Worm (Caenorhabditis elegans) whole organism, young adult: ENCODE data around the gene T02D1.8.
A peak's percentile ranks its signal among the peaks of the same experiment; 100 is the strongest.

ENCODE experiments used
- B0035.1 ChIP-seq: sonication (generic microtip); optimal IDR thresholded peaks from 2 replicates; lab custom pipeline; 2016; ENCODE audit warnings: missing genetic modification characterization, mild to moderate bottlenecking, missing compliant biosample characterization, missing genotype, missing genetic modification reagents
- B0261.1 ChIP-seq: sonication (generic microtip); optimal IDR thresholded peaks from 2 replicates; lab custom pipeline; 2016; ENCODE audit warnings: mild to moderate bottlenecking, missing genetic modification characterization, moderate library complexity, missing compliant biosample characterization
- F10E7.11 ChIP-seq: sonication (generic microtip); optimal IDR thresholded peaks from 2 replicates; lab custom pipeline; 2017; ENCODE audit warnings: mild to moderate bottlenecking, missing genetic modification characterization, moderate library complexity, missing compliant biosample characterization
- Y56A3A.18 ChIP-seq: fragments of 200-800 bp; sonication (Bioruptor generic); IDR thresholded peaks from 2 replicates; pipeline ENCODE4 v1.3.6; 2022; ENCODE audit warnings: missing genetic modification reagents, missing genetic modification characterization, missing compliant biosample characterization
- ama-1 ChIP-seq, 3 experiments: fragments of 150-350 bp in 1 of 3; sonication (generic microtip) in 2 of 3; optimal IDR thresholded peaks; 2 replicates each; lab custom pipeline; 2014 to 2018; ENCODE audit warnings: missing biosample characterization in 2 of 3, missing genetic modification characterization in 2 of 3, missing genetic modification reagents in 2 of 3
- bed-2 ChIP-seq: fragments of 200-800 bp; sonication (Bioruptor generic); IDR thresholded peaks from 2 replicates; pipeline ENCODE4 v1.3.6; 2022; ENCODE audit warnings: missing genetic modification reagents, missing genetic modification characterization, missing compliant biosample characterization
- ceh-79 ChIP-seq: sonication (generic microtip); optimal IDR thresholded peaks from 2 replicates; lab custom pipeline; 2017; ENCODE audit warnings: mild to moderate bottlenecking, missing genetic modification characterization, missing compliant biosample characterization
- egl-44 ChIP-seq: fragments of 200-800 bp; sonication (Bioruptor generic); IDR thresholded peaks from 2 replicates; pipeline ENCODE4 v1.3.6; 2022; ENCODE audit warnings: missing genetic modification reagents, missing genetic modification characterization, missing compliant biosample characterization
- ets-4 ChIP-seq: fragments of 200-800 bp; sonication (Bioruptor generic); optimal IDR thresholded peaks from 2 replicates; lab custom pipeline; 2018; ENCODE audit warnings: mild to moderate bottlenecking, missing genetic modification characterization, missing compliant biosample characterization
- fkh-3 ChIP-seq: sonication (generic microtip); optimal IDR thresholded peaks from 2 replicates; lab custom pipeline; 2016; ENCODE audit warnings: mild to moderate bottlenecking, missing genetic modification characterization, missing compliant biosample characterization
- him-1 ChIP-seq: sonication (generic microtip); optimal IDR thresholded peaks from 2 replicates; lab custom pipeline; 2016; ENCODE audit warnings: missing genotype, missing genetic modification reagents, missing genetic modification characterization, missing compliant biosample characterization
- hmg-1.2 ChIP-seq: fragments of 200-800 bp; sonication (Bioruptor generic); IDR thresholded peaks from 2 replicates; pipeline ENCODE4 v1.3.6; 2022; ENCODE audit warnings: missing genetic modification reagents, missing genetic modification characterization, missing compliant biosample characterization
- let-526 ChIP-seq: fragments of 200-800 bp; sonication (Bioruptor generic); IDR thresholded peaks from 2 replicates; pipeline ENCODE4 v1.3.6; 2022; ENCODE audit warnings: missing genetic modification reagents, missing genetic modification characterization, missing compliant biosample characterization
- lin-40 ChIP-seq: sonication (generic microtip); optimal IDR thresholded peaks from 2 replicates; lab custom pipeline; 2016; ENCODE audit warnings: missing genetic modification characterization, mild to moderate bottlenecking, missing compliant biosample characterization, missing genotype, missing genetic modification reagents
- lsl-1 ChIP-seq: fragments of 200-800 bp; sonication (Bioruptor generic); optimal IDR thresholded peaks from 2 replicates; lab custom pipeline; 2018; ENCODE audit warnings: mild to moderate bottlenecking, missing genetic modification characterization, moderate library complexity, missing compliant biosample characterization
- madf-10 ChIP-seq: sonication (generic microtip); optimal IDR thresholded peaks from 2 replicates; lab custom pipeline; 2016; ENCODE audit warnings: mild to moderate bottlenecking, missing genetic modification characterization, missing compliant biosample characterization
- madf-8 ChIP-seq: fragments of 200-800 bp; sonication (Bioruptor generic); conservative IDR thresholded peaks from 2 replicates; pipeline ENCODE4 v1.3.6; 2022; ENCODE audit warnings: missing genetic modification reagents, missing genetic modification characterization, missing compliant biosample characterization
- mel-28 ChIP-seq: sonication (generic microtip); optimal IDR thresholded peaks from 2 replicates; lab custom pipeline; 2016; ENCODE audit warnings: borderline replicate concordance, mild to moderate bottlenecking, missing genetic modification characterization, missing compliant biosample characterization
- nfyb-1 ChIP-seq: fragments of 200-800 bp; sonication (Bioruptor generic); IDR thresholded peaks from 2 replicates; pipeline ENCODE4 v1.3.6; 2022; ENCODE audit warnings: missing genetic modification reagents, missing genetic modification characterization, missing compliant biosample characterization
- nhr-120 ChIP-seq: fragments of 200-800 bp; sonication (Bioruptor generic); IDR thresholded peaks from 2 replicates; pipeline ENCODE4 v1.3.6; 2022; ENCODE audit warnings: missing genetic modification characterization, missing compliant biosample characterization
- nhr-80 ChIP-seq: sonication (generic microtip); optimal IDR thresholded peaks from 2 replicates; lab custom pipeline; 2016; ENCODE audit warnings: missing genetic modification characterization, missing compliant biosample characterization
- sdz-38 ChIP-seq: sonication (generic microtip); optimal IDR thresholded peaks from 2 replicates; lab custom pipeline; 2016; ENCODE audit warnings: missing genotype, missing genetic modification characterization, missing compliant biosample characterization
- snpc-1.1 ChIP-seq: sonication (generic microtip); optimal IDR thresholded peaks from 2 replicates; lab custom pipeline; 2017; ENCODE audit warnings: missing genetic modification characterization, mild to moderate bottlenecking, missing compliant biosample characterization, antibody characterized with exemption, moderate library complexity, missing genotype, missing genetic modification reagents; ENCODE audit not compliant: insufficient read depth
- snpc-3.4 ChIP-seq: sonication (generic microtip); optimal IDR thresholded peaks from 2 replicates; lab custom pipeline; 2017; ENCODE audit warnings: missing genetic modification characterization, mild to moderate bottlenecking, missing compliant biosample characterization, antibody characterized with exemption, moderate library complexity, missing genotype, missing genetic modification reagents
- unc-62 ChIP-seq: fragments of 150-350 bp; optimal IDR thresholded peaks from 2 replicates; lab custom pipeline; 2014; ENCODE audit warnings: missing biosample characterization, missing genetic modification reagents, missing genetic modification characterization
- zfh-2 ChIP-seq: fragments of 200-800 bp; sonication (Bioruptor generic); conservative IDR thresholded peaks from 2 replicates; pipeline ENCODE4 v1.3.6; 2022; ENCODE audit warnings: missing genetic modification reagents, missing genetic modification characterization, missing compliant biosample characterization
- ztf-26 ChIP-seq: sonication (generic microtip); optimal IDR thresholded peaks from 2 replicates; lab custom pipeline; 2017; ENCODE audit warnings: missing genetic modification characterization, missing compliant biosample characterization
- ztf-28 ChIP-seq: fragments of 200-800 bp; sonication (Bioruptor generic); IDR thresholded peaks from 2 replicates; pipeline ENCODE4 v1.3.6; 2022; ENCODE audit warnings: missing genetic modification reagents, missing genetic modification characterization, missing compliant biosample characterization

T02D1.8 gene

ce11 chrIV:17342179-17342578 lies 45.1 kb downstream of the T02D1.8 start, which contains the start of gene C49C3.9:
Gene C49C3.9, minus strand, starts transcription at chrIV:17342314.
- TF ChIP-seq ztf-26 (tag; lab: Kevin White, UChicago) = no peak
- TF ChIP-seq ceh-79 (tag; lab: Kevin White, UChicago) = no peak
- TF ChIP-seq nhr-120 (GFP tag; lab: Robert Waterston, UW) = no peak
- no peak for TF ChIP-seq B0035.1 (tag; lab: Kevin White, UChicago)
- no peak for TF ChIP-seq ztf-28 (GFP tag; lab: Robert Waterston, UW)
- peak; percentile 20 for TF ChIP-seq ets-4 (GFP tag; lab: Kevin White, UChicago)
- peak; percentile 80 for TF ChIP-seq nhr-80 (tag; lab: Kevin White, UChicago)
- no peak for TF ChIP-seq ama-1 (optimal IDR thresholded peaks at IDR 0.05; lab: Kevin White, UChicago)
- no peak for TF ChIP-seq ama-1 (GFP tag; optimal IDR thresholded peaks at IDR 0.05; lab: Kevin White, UChicago)
- no peak for TF ChIP-seq lin-40
- TF ChIP-seq, all 124 proteins: peak for 2

- no peak for TF ChIP-seq snpc-3.4
- TF ChIP-seq B0261.1 (tag; lab: Kevin White, UChicago) = no peak
- no peak for TF ChIP-seq hmg-1.2
- no peak for TF ChIP-seq fkh-3 (tag; lab: Kevin White, UChicago)
- TF ChIP-seq sdz-38 (tag; lab: Kevin White, UChicago) = no peak
- TF ChIP-seq egl-44 (GFP tag; lab: Robert Waterston, UW) = no peak
- no peak for TF ChIP-seq nfyb-1 (GFP tag; lab: Robert Waterston, UW)
- no peak for TF ChIP-seq F10E7.11 (tag; lab: Kevin White, UChicago)
- TF ChIP-seq bed-2 (GFP tag; lab: Robert Waterston, UW) = no peak
- no peak for TF ChIP-seq ztf-26 (tag; lab: Kevin White, UChicago)
- TF ChIP-seq lsl-1 (GFP tag; lab: Kevin White, UChicago) = no peak
- TF ChIP-seq Y56A3A.18 (GFP tag; lab: Robert Waterston, UW) = no peak
- no peak for TF ChIP-seq madf-8 (GFP tag; lab: Robert Waterston, UW)
- TF ChIP-seq let-526 (GFP tag; lab: Robert Waterston, UW) = no peak
- TF ChIP-seq madf-10 (tag; lab: Kevin White, UChicago) = no peak
- no peak for TF ChIP-seq snpc-1.1
- TF ChIP-seq zfh-2 (GFP tag; lab: Robert Waterston, UW) = no peak
- TF ChIP-seq unc-62 (GFP tag; lab: Kevin White, UChicago) = no peak
- TF ChIP-seq mel-28 (tag; lab: Kevin White, UChicago) = no peak
- TF ChIP-seq, all 124 proteins: peak for 0
Observed at ce11 chrIV:17341033-17341432, 46.3 kb downstream of the T02D1.8 start.

ce11 chrIV:17338920-17339510 lies 48.3 kb downstream of the T02D1.8 start, which contains the start of gene C49C3.10:
Gene C49C3.10, minus strand, starts transcription at chrIV:17338970.
- TF ChIP-seq him-1 (no peak), hmg-1.2 (no peak), nhr-80 (tag; lab: Kevin White, UChicago) (peak; percentile 60)
